Fruit fly (Drosophila melanogaster): ENCODE measurements around the gene CG46462.

CG46462 gene

DNA sequence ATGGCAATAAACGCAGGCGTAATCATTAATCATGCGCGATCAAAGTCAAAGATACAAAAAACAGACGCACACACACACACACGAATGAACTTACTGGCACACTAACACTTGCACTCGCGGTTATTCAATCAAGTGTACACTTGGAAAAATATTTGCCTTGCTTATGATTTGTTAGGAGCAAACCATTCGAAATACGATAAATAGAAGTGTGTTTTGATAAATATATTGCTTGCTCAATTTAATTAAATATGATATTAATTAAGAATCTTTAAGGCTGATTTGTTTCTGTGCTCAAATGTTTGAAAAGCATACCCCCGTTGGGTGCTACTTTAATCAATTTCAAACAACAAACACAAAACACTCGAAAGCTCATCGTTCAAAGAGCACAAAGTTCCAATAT is 14.0 kb downstream of the CG46462 start:
- TF ChIP-seq CG7101 (tag; optimal IDR thresholded peaks at IDR 0.05) (no peak), Hr96 (GFP tag; optimal IDR thresholded peaks at IDR 0.05) (no peak), CG33017 (tag; optimal IDR thresholded peaks at IDR 0.05) (no peak), CG14711 (tag; optimal IDR thresholded peaks at IDR 0.05) (no peak), cnc (optimal IDR thresholded peaks at IDR 0.05) (no peak), CG12768 (GFP tag; optimal IDR thresholded peaks at IDR 0.05) (no peak)

DNA sequence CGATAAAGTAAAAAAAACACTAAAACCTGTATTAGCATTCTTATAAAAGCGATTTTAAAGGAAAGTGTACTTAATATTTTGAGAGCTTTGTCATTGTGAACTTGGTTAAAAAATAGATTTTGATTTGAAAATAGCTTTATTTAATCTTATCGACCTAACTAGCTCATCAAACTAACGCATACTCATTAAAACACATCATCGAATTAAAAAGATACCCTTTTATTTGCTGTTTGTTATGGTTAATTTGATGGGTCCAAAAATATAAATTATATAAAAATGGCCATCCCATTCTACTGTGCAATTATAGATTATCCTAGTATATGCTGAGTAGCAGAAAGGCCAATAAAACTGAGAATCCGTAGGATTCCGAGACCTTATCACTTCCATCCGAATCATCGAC is 19.5 kb downstream of the CG46462 start, which contains the start of gene CG32219:
Gene CG32219 (minus strand): TSS at position 101 of the 400 bp plus-strand sequence.
- TF ChIP-seq CG33017 (tag; optimal IDR thresholded peaks at IDR 0.05): no peak
- no peak for TF ChIP-seq CG12768 (GFP tag; optimal IDR thresholded peaks at IDR 0.05)
- TF ChIP-seq CG5204 (GFP tag; optimal IDR thresholded peaks at IDR 0.05): no peak
- no peak for TF ChIP-seq toe (GFP tag; optimal IDR thresholded peaks at IDR 0.05)
- no peak for TF ChIP-seq ovo (GFP tag; optimal IDR thresholded peaks at IDR 0.05)
- TF ChIP-seq Mnt (GFP tag; optimal IDR thresholded peaks at IDR 0.05): no peak
- TF ChIP-seq CG11617 (GFP tag; optimal IDR thresholded peaks at IDR 0.05): no peak
- no peak for TF ChIP-seq CG14711 (tag; optimal IDR thresholded peaks at IDR 0.05)

dm6 chr3L:19951868-19952267 is 20.4 kb downstream of the CG46462 start, which contains the start of gene CG34258:
CG34258 (minus strand) TSS chr3L:19951968.
- no peak for TF ChIP-seq CG7045 (GFP tag; optimal IDR thresholded peaks at IDR 0.05)

dm6 chr3L:19952690-19953089 is 21.2 kb downstream of the CG46462 start, which contains the start of gene CG33710:
CG33710 (minus strand) TSS chr3L:19952790.
- TF ChIP-seq CG12768 (GFP tag; optimal IDR thresholded peaks at IDR 0.05) (no peak), Crg-1 (GFP tag; optimal IDR thresholded peaks at IDR 0.05) (no peak), CG14711 (tag; optimal IDR thresholded peaks at IDR 0.05) (no peak)

dm6 chr3L:19953612-19954011 is 22.1 kb downstream of the CG46462 start, which contains the start of gene CG42655:
CG42655 (minus strand) TSS chr3L:19953712.
- TF ChIP-seq cnc (optimal IDR thresholded peaks at IDR 0.05) (no peak), Clk (GFP tag; optimal IDR thresholded peaks at IDR 0.05) (no peak), CG11617 (GFP tag; optimal IDR thresholded peaks at IDR 0.05) (no peak), Crg-1 (GFP tag; optimal IDR thresholded peaks at IDR 0.05) (no peak)

DNA sequence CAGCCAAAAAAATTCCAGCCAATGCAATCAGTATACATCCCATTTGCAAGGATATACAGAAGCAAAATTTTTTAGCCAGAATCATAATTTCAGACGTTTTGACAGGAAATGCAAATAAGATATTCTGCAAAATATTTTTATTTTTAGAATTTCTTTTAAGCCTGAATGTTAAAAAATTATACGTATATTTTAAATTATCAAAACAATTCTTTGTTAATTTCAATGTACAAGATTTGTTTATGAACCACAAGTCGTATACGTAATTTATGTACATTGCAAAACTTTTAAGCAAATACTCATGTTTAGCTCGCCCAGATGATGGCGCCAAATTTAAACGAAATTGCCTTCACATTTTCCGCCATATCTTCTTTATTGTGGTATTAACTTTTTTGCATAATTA is 22.9 kb downstream of the CG46462 start, which contains the start of gene CG42654:
Gene CG42654 (minus strand): TSS at position 101 of the 400 bp plus-strand sequence.
- no peak for TF ChIP-seq CG33017 (tag; optimal IDR thresholded peaks at IDR 0.05)
- TF ChIP-seq toe (GFP tag; optimal IDR thresholded peaks at IDR 0.05): no peak
- no peak for TF ChIP-seq CG7045 (GFP tag; optimal IDR thresholded peaks at IDR 0.05)
- TF ChIP-seq CG5204 (GFP tag; optimal IDR thresholded peaks at IDR 0.05): no peak
- TF ChIP-seq Hr96 (GFP tag; optimal IDR thresholded peaks at IDR 0.05): no peak
- TF ChIP-seq CG12768 (GFP tag; optimal IDR thresholded peaks at IDR 0.05): no peak
- no peak for TF ChIP-seq Mnt (GFP tag; optimal IDR thresholded peaks at IDR 0.05)
- no peak for TF ChIP-seq CG7101 (tag; optimal IDR thresholded peaks at IDR 0.05)
- TF ChIP-seq ovo (GFP tag; optimal IDR thresholded peaks at IDR 0.05): no peak
- no peak for TF ChIP-seq Crg-1 (GFP tag; optimal IDR thresholded peaks at IDR 0.05)
- no peak for TF ChIP-seq kay (GFP tag; ENCODE audit: borderline replicate concordance)

DNA sequence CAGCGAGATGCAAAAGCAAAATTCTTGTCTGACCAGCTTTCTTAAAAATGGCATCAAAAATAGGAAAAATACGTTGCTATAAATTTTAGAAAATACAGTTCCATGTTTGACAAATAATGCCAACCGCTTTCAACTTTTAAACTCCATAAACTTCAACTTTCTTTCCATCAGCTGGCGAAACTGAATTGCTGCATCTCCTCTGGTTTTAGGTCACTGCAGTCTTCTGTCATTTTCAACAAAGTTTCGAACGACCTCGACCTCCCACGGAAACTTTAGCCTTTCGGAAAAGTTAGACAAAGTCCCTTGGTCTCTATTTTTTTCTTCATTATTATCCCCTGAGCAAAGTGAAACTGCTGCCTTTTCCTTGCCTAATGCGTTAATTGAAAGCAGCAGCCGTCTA is 24.2 kb downstream of the CG46462 start, which contains the start of gene CG42263:
Gene CG42263 (minus strand): TSS at position 101 of the 400 bp plus-strand sequence.
- TF ChIP-seq bab1 (GFP tag; optimal IDR thresholded peaks at IDR 0.05): no peak
- no peak for TF ChIP-seq Mnt (GFP tag; optimal IDR thresholded peaks at IDR 0.05)
- TF ChIP-seq pad (GFP tag; optimal IDR thresholded peaks at IDR 0.05): no peak
- no peak for TF ChIP-seq CG12768 (GFP tag; optimal IDR thresholded peaks at IDR 0.05)
- no peak for TF ChIP-seq tj (GFP tag; optimal IDR thresholded peaks at IDR 0.05)

- no peak for TF ChIP-seq Mnt (GFP tag; optimal IDR thresholded peaks at IDR 0.05)
- TF ChIP-seq CG11617 (GFP tag; optimal IDR thresholded peaks at IDR 0.05): no peak
- no peak for TF ChIP-seq CG1620 (GFP tag; optimal IDR thresholded peaks at IDR 0.05)
- TF ChIP-seq cnc (optimal IDR thresholded peaks at IDR 0.05): no peak
- no peak for TF ChIP-seq CG12768 (GFP tag; optimal IDR thresholded peaks at IDR 0.05)
- TF ChIP-seq bab1 (GFP tag; optimal IDR thresholded peaks at IDR 0.05): no peak
- no peak for TF ChIP-seq pad (GFP tag; optimal IDR thresholded peaks at IDR 0.05)
- no peak for TF ChIP-seq Clk (GFP tag; optimal IDR thresholded peaks at IDR 0.05)
Observed at dm6 chr3L:19961805-19962204, 30.3 kb downstream of the CG46462 start.
